Fruit fly (Drosophila melanogaster) whole organism, embryonic: Measurements from ENCODE around the gene Eaat2.

Source experiments
- Atf-2 ChIP-seq: fragments of 200-800 bp; sonication (Bioruptor generic); optimal IDR thresholded peaks from 2 replicates; lab custom pipeline; 2016; ENCODE audit warnings: missing biosample characterization, missing genetic modification characterization
- Blimp-1 ChIP-seq: fragments of 200-800 bp; sonication (Bioruptor generic); optimal IDR thresholded peaks from 3 replicates; lab custom pipeline; 2018; ENCODE audit warnings: missing biosample characterization, missing genetic modification characterization, mild to moderate bottlenecking, moderate library complexity, missing genetic modification reagents
- Bteb2 ChIP-seq: fragments of 200-800 bp; sonication (Bioruptor generic); optimal IDR thresholded peaks from 2 replicates; lab custom pipeline; 2016; ENCODE audit warnings: missing biosample characterization, missing genetic modification characterization
- CG11398 ChIP-seq: fragments of 200-800 bp; sonication (Bioruptor generic); optimal IDR thresholded peaks from 2 replicates; lab custom pipeline; 2016; ENCODE audit warnings: missing biosample characterization, missing genetic modification characterization
- CG11695 ChIP-seq: fragments of 200-800 bp; sonication (Bioruptor generic); IDR thresholded peaks from 3 replicates; pipeline ENCODE4 v1.3.6; 2022; ENCODE audit warnings: missing biosample characterization, missing genetic modification characterization
- CG11696 ChIP-seq: fragments of 200-800 bp; sonication (Bioruptor generic); IDR thresholded peaks from 2 replicates; pipeline ENCODE4 v1.3.6; 2022; ENCODE audit warnings: missing biosample characterization, missing genetic modification characterization
- CG13624 ChIP-seq: fragments of 200-800 bp; sonication (Bioruptor generic); optimal IDR thresholded peaks from 2 replicates; lab custom pipeline; 2016; ENCODE audit warnings: missing biosample characterization, missing genetic modification characterization
- CG14860 ChIP-seq: fragments of 200-800 bp; sonication (Bioruptor generic); IDR thresholded peaks from 3 replicates; pipeline ENCODE4 v1.3.6; 2022; ENCODE audit warnings: missing biosample characterization, missing genetic modification characterization; ENCODE audit not compliant: partially characterized antibody
- CG17612 ChIP-seq: fragments of 200-800 bp; sonication (Bioruptor generic); IDR thresholded peaks from 2 replicates; pipeline ENCODE4 v1.3.6; 2022; ENCODE audit warnings: missing biosample characterization, missing genetic modification characterization
- CG17912 ChIP-seq: fragments of 200-800 bp; sonication (Bioruptor generic); optimal IDR thresholded peaks from 2 replicates; lab custom pipeline; 2018; ENCODE audit warnings: missing biosample characterization, mild to moderate bottlenecking, missing genetic modification characterization
- CG2875 ChIP-seq: fragments of 200-800 bp; sonication (Bioruptor generic); optimal IDR thresholded peaks from 2 replicates; lab custom pipeline; 2017; ENCODE audit warnings: missing biosample characterization, mild to moderate bottlenecking, missing genetic modification characterization, missing genetic modification reagents
- CG3065 ChIP-seq: fragments of 200-800 bp; sonication (Bioruptor generic); optimal IDR thresholded peaks from 2 replicates; lab custom pipeline; 2016; ENCODE audit warnings: missing biosample characterization, missing genetic modification characterization
- CG33557 ChIP-seq: fragments of 200-800 bp; sonication (Bioruptor generic); optimal IDR thresholded peaks from 2 replicates; lab custom pipeline; 2019; ENCODE audit warnings: missing biosample characterization, mild to moderate bottlenecking, missing genetic modification characterization, moderate library complexity
- CG3726 ChIP-seq: fragments of 200-800 bp; sonication (Bioruptor generic); IDR thresholded peaks from 3 replicates; pipeline ENCODE4, ENCODE4 v1.3.6; 2022; ENCODE audit warnings: missing biosample characterization, missing genetic modification characterization
- CG6254 ChIP-seq: fragments of 200-800 bp; sonication (Bioruptor generic); optimal IDR thresholded peaks from 3 replicates; lab custom pipeline; 2017; ENCODE audit warnings: mild to moderate bottlenecking, missing biosample characterization, missing genetic modification reagents, missing genetic modification characterization
- CG7786 ChIP-seq: fragments of 200-800 bp; sonication (Bioruptor generic); optimal IDR thresholded peaks from 2 replicates; lab custom pipeline; 2016; ENCODE audit warnings: missing biosample characterization, missing genetic modification characterization
- CG8089 ChIP-seq: fragments of 200-800 bp; sonication (Bioruptor generic); optimal IDR thresholded peaks from 3 replicates; lab custom pipeline; 2016; ENCODE audit warnings: missing biosample characterization, missing genetic modification characterization
- CG8281 ChIP-seq: fragments of 200-800 bp; sonication (Bioruptor generic); optimal IDR thresholded peaks from 2 replicates; lab custom pipeline; 2018; ENCODE audit warnings: missing biosample characterization, mild to moderate bottlenecking, missing genetic modification characterization, moderate library complexity
- Camta ChIP-seq: fragments of 200-800 bp; sonication (Bioruptor generic); optimal IDR thresholded peaks from 2 replicates; lab custom pipeline; 2016; ENCODE audit warnings: missing biosample characterization, missing genetic modification characterization
- Dref ChIP-seq: fragments of 200-800 bp; sonication (Bioruptor generic); IDR thresholded peaks from 2 replicates; pipeline ENCODE4 v1.3.6; 2022; ENCODE audit warnings: missing biosample characterization, missing genetic modification characterization
- Ets97D ChIP-seq: fragments of 200-800 bp; sonication (Bioruptor generic); optimal IDR thresholded peaks from 3 replicates; lab custom pipeline; 2016; ENCODE audit warnings: missing biosample characterization, missing genetic modification characterization
- Fer3 ChIP-seq: fragments of 200-800 bp; sonication (Bioruptor generic); optimal IDR thresholded peaks from 2 replicates; lab custom pipeline; 2018; ENCODE audit warnings: missing biosample characterization, mild to moderate bottlenecking, missing genetic modification characterization, moderate library complexity
- HLH54F ChIP-seq: fragments of 200-800 bp; sonication (Bioruptor generic); optimal IDR thresholded peaks from 3 replicates; lab custom pipeline; 2016; ENCODE audit warnings: missing biosample characterization, missing genetic modification characterization
- Hmx ChIP-seq: fragments of 200-800 bp; sonication (Bioruptor generic); optimal IDR thresholded peaks from 2 replicates; lab custom pipeline; 2016; ENCODE audit warnings: missing biosample characterization, missing genetic modification characterization
- Kr ChIP-seq: fragments of 200-800 bp; sonication (Bioruptor generic); optimal IDR thresholded peaks from 2 replicates; lab custom pipeline; 2017; ENCODE audit warnings: missing biosample characterization, mild to moderate bottlenecking, missing genetic modification characterization
- NFAT ChIP-seq: fragments of 200-800 bp; sonication (Bioruptor generic); IDR thresholded peaks from 2 replicates; pipeline ENCODE4 v1.3.6; 2022; ENCODE audit warnings: missing biosample characterization, missing genetic modification characterization
- Sox100B ChIP-seq: fragments of 200-800 bp; sonication (Bioruptor generic); optimal IDR thresholded peaks from 3 replicates; lab custom pipeline; 2018; ENCODE audit warnings: missing biosample characterization, mild to moderate bottlenecking, missing genetic modification characterization
- Vsx1 ChIP-seq: fragments of 200-800 bp; sonication (Bioruptor generic); optimal IDR thresholded peaks from 2 replicates; lab custom pipeline; 2017; ENCODE audit warnings: missing biosample characterization, mild to moderate bottlenecking, missing genetic modification characterization, missing genetic modification reagents
- al ChIP-seq: fragments of 200-800 bp; sonication (Bioruptor generic); IDR thresholded peaks from 2 replicates; pipeline ENCODE4 v1.3.6; 2022; ENCODE audit warnings: missing biosample characterization, missing genetic modification characterization
- az2 ChIP-seq: fragments of 200-800 bp; sonication (Bioruptor generic); optimal IDR thresholded peaks from 3 replicates; lab custom pipeline; 2016; ENCODE audit warnings: missing biosample characterization, missing genetic modification characterization
- bsh ChIP-seq, 2 experiments: fragments of 200-800 bp; sonication (Bioruptor generic); optimal IDR thresholded peaks; 2 replicates each; lab custom pipeline; 2017 to 2018; ENCODE audit warnings: mild to moderate bottlenecking in 2 of 2, missing biosample characterization in 2 of 2, missing genetic modification characterization in 2 of 2, moderate library complexity in 1 of 2
- crc ChIP-seq: fragments of 200-800 bp; sonication (Bioruptor generic); optimal IDR thresholded peaks from 2 replicates; lab custom pipeline; 2016; ENCODE audit warnings: missing biosample characterization, missing genetic modification characterization
- crp ChIP-seq, 2 experiments: fragments of 200-800 bp; sonication (Bioruptor generic); optimal IDR thresholded peaks; 2 replicates in 1 of 2; 3 replicates in 1 of 2; lab custom pipeline; 2017; ENCODE audit warnings: missing biosample characterization in 2 of 2, missing genetic modification characterization in 2 of 2, mild to moderate bottlenecking in 1 of 2, moderate library complexity in 1 of 2
- dmrt99B ChIP-seq: fragments of 200-800 bp; sonication (Bioruptor generic); optimal IDR thresholded peaks from 2 replicates; lab custom pipeline; 2018; ENCODE audit warnings: missing biosample characterization, mild to moderate bottlenecking, missing genetic modification characterization, moderate library complexity
- dpn ChIP-seq, 2 experiments: fragments of 200-800 bp; sonication (Bioruptor generic); optimal IDR thresholded peaks; 3 replicates each; lab custom pipeline; 2016; ENCODE audit warnings: missing biosample characterization in 2 of 2, missing genetic modification characterization in 2 of 2
- esg ChIP-seq: fragments of 200-800 bp; sonication (Bioruptor generic); conservative IDR thresholded peaks from 2 replicates; pipeline ENCODE4 v1.3.6; 2022; ENCODE audit warnings: missing biosample characterization, missing genetic modification characterization
- gcm2 ChIP-seq: fragments of 200-800 bp; sonication (Bioruptor generic); optimal IDR thresholded peaks from 2 replicates; lab custom pipeline; 2016; ENCODE audit warnings: missing biosample characterization, missing genetic modification characterization
- ham ChIP-seq: fragments of 200-800 bp; sonication (Bioruptor generic); IDR thresholded peaks from 2 replicates; pipeline ENCODE4 v1.3.6; 2022; ENCODE audit warnings: missing biosample characterization, missing genetic modification characterization
- insv ChIP-seq, 2 experiments: fragments of 200-800 bp; sonication (Bioruptor generic); optimal IDR thresholded peaks; 3 replicates each; lab custom pipeline; 2016 to 2018; ENCODE audit warnings: missing biosample characterization in 2 of 2, missing genetic modification characterization in 2 of 2
- inv ChIP-seq: fragments of 200-800 bp; sonication (Bioruptor generic); IDR thresholded peaks from 2 replicates; pipeline ENCODE4 v1.3.6; 2022; ENCODE audit warnings: missing biosample characterization, missing genetic modification characterization; ENCODE audit not compliant: partially characterized antibody
- lola ChIP-seq, 3 experiments: fragments of >200 bp in 2 of 3; fragments of 200-800 bp in 1 of 3; sonication (Bioruptor generic) in 1 of 3; optimal IDR thresholded peaks; 2 replicates each; lab custom pipeline; 2017 to 2019; ENCODE audit warnings: missing biosample characterization in 3 of 3, missing genetic modification characterization in 3 of 3, mild to moderate bottlenecking in 1 of 3, moderate library complexity in 1 of 3
- mam ChIP-seq: fragments of 200-800 bp; sonication (Bioruptor generic); optimal IDR thresholded peaks from 3 replicates; lab custom pipeline; 2016; ENCODE audit warnings: missing biosample characterization, missing genetic modification characterization
- p53 ChIP-seq: fragments of 200-800 bp; sonication (Bioruptor generic); optimal IDR thresholded peaks from 2 replicates; lab custom pipeline; 2016; ENCODE audit warnings: missing biosample characterization, missing genetic modification characterization
- pb ChIP-seq: fragments of 200-800 bp; sonication (Bioruptor generic); optimal IDR thresholded peaks from 3 replicates; lab custom pipeline; 2016; ENCODE audit warnings: missing biosample characterization, missing genetic modification characterization
- row ChIP-seq: fragments of 200-800 bp; sonication (Bioruptor generic); IDR thresholded peaks from 3 replicates; pipeline ENCODE4 v1.3.6; 2022; ENCODE audit warnings: missing biosample characterization, missing genetic modification characterization
- sr ChIP-seq: fragments of 200-800 bp; sonication (Bioruptor generic); IDR thresholded peaks from 3 replicates; pipeline ENCODE4 v1.3.6; 2022; ENCODE audit warnings: missing biosample characterization, missing genetic modification characterization
- ssp ChIP-seq: fragments of 200-800 bp; sonication (Bioruptor generic); IDR thresholded peaks from 2 replicates; pipeline ENCODE4 v1.3.6; 2022; ENCODE audit warnings: missing biosample characterization, missing genetic modification characterization
- ttk ChIP-seq: fragments of 200-800 bp; sonication (Bioruptor generic); IDR thresholded peaks from 2 replicates; pipeline ENCODE4 v2.1.2; 2022; ENCODE audit warnings: missing biosample characterization, missing genetic modification characterization
- usp ChIP-seq: fragments of >200 bp; optimal IDR thresholded peaks from 2 replicates; lab custom pipeline; 2017; ENCODE audit warnings: missing biosample characterization, missing genetic modification characterization
- wor ChIP-seq: fragments of 200-800 bp; sonication (Bioruptor generic); IDR thresholded peaks from 2 replicates; pipeline ENCODE4 v1.3.6; 2022; ENCODE audit warnings: missing biosample characterization, missing genetic modification characterization
- zen ChIP-seq: fragments of 200-800 bp; sonication (Bioruptor generic); optimal IDR thresholded peaks from 3 replicates; lab custom pipeline; 2018; ENCODE audit warnings: missing biosample characterization, mild to moderate bottlenecking, missing genetic modification characterization, moderate library complexity

The Eaat2 gene

dm6 chr2L:715489-715849, 28.7 kb downstream of the Eaat2 start (continued):
- no peak for TF ChIP-seq ham (GFP tag; lab: Robert Waterston, UW)
- TF ChIP-seq Atf-2 (GFP tag; lab: Kevin White, UChicago): peak; percentile 80
- peak; percentile 31 for TF ChIP-seq Ets97D
- peak; percentile 92 for TF ChIP-seq row (GFP tag; lab: Robert Waterston, UW)
- peak; percentile 81 to 88 for TF ChIP-seq dpn (GFP tag; optimal IDR thresholded peaks at IDR 0.05; lab: Kevin White, UChicago)
- TF ChIP-seq Sox100B (GFP tag; lab: Kevin White, UChicago): peak; percentile 44
- no peak for TF ChIP-seq Hmx
- TF ChIP-seq CG7786: peak; percentile 84
- peak; percentile 91 for TF ChIP-seq CG8089 (GFP tag; lab: Kevin White, UChicago)
- TF ChIP-seq CG17612 (GFP tag; lab: Robert Waterston, UW): peak; percentile 60; the same call in 1 of the 2 replicates
- TF ChIP-seq esg: peak; percentile 68
- 0 out of 2 replicates have a peak, but pooled peaks have one; percentile 21 for TF ChIP-seq NFAT (GFP tag; lab: Robert Waterston, UW)
- TF ChIP-seq az2 (GFP tag; lab: Kevin White, UChicago): peak; percentile 91
- peak; percentile 69 for TF ChIP-seq CG3065 (GFP tag; lab: Kevin White, UChicago)
- TF ChIP-seq inv: no peak
- 0 out of 3 replicates have a peak, but pooled peaks have one; percentile 47 for TF ChIP-seq sr (GFP tag; lab: Robert Waterston, UW)
- TF ChIP-seq CG3726 (GFP tag; lab: Robert Waterston, UW): peak; percentile 80; the same call in 2 of the 3 replicates
- peak; percentile 84 for TF ChIP-seq Camta
- peak; percentile 79 for TF ChIP-seq CG11398
- TF ChIP-seq p53 (GFP tag; lab: Kevin White, UChicago): no peak
- TF ChIP-seq CG17912 (GFP tag; lab: Kevin White, UChicago): no peak
- TF ChIP-seq dmrt99B (tag; lab: Kevin White, UChicago): peak; percentile 92
- TF ChIP-seq zen: peak; percentile 75
- peak; percentile 73 for TF ChIP-seq CG33557 (GFP tag; lab: Kevin White, UChicago)
- TF ChIP-seq CG13624 (GFP tag; lab: Kevin White, UChicago): peak; percentile 63
- peak; percentile 43 for TF ChIP-seq Bteb2 (GFP tag; lab: Kevin White, UChicago)
- TF ChIP-seq bsh (GFP tag; optimal IDR thresholded peaks at IDR 0.05; lab: Kevin White, UChicago): peak; percentile 95 to 98
- peak; percentile 44 for TF ChIP-seq CG8281
- TF ChIP-seq pb (GFP tag; lab: Kevin White, UChicago): peak; percentile 82
- peak in 1 of 2 experiments; percentile 2 for TF ChIP-seq insv (GFP tag; optimal IDR thresholded peaks at IDR 0.05; lab: Kevin White, UChicago)
- TF ChIP-seq Kr: no peak
- TF ChIP-seq al (GFP tag; lab: Robert Waterston, UW): no peak
- peak; percentile 76 for TF ChIP-seq wor (GFP tag; lab: Robert Waterston, UW)
- TF ChIP-seq usp (GFP tag; lab: Kevin White, UChicago): no peak
- TF ChIP-seq Vsx1: peak; percentile 89
- peak; percentile 71 for TF ChIP-seq mam
- peak in 1 of 3 experiments; percentile 91 for TF ChIP-seq lola (GFP tag; optimal IDR thresholded peaks at IDR 0.05; lab: Kevin White, UChicago)
- peak; percentile 88 for TF ChIP-seq CG2875
- peak; percentile 82; the same call in 2 of the 3 replicates for TF ChIP-seq CG11695
- no peak for TF ChIP-seq CG14860 (GFP tag; lab: Robert Waterston, UW)
- TF ChIP-seq ssp (GFP tag; lab: Robert Waterston, UW): peak; percentile 67
- TF ChIP-seq Fer3 (tag; lab: Kevin White, UChicago): peak; percentile 54
- peak; percentile 84 for TF ChIP-seq ttk (GFP tag; lab: Robert Waterston, UW)
- TF ChIP-seq crp (GFP tag; optimal IDR thresholded peaks at IDR 0.05; lab: Kevin White, UChicago): peak in 1 of 2 experiments; percentile 43
- peak; percentile 88 for TF ChIP-seq CG6254
- peak; percentile 66 for TF ChIP-seq crc
- TF ChIP-seq Blimp-1: peak; percentile 86
- TF ChIP-seq Dref (GFP tag; lab: Robert Waterston, UW): no peak
- peak; percentile 62 for TF ChIP-seq HLH54F (GFP tag; lab: Kevin White, UChicago)
- no peak for TF ChIP-seq CG11696 (GFP tag; lab: Robert Waterston, UW)
- TF ChIP-seq gcm2: peak; percentile 60
